Worm (Caenorhabditis elegans) whole organism, midembryonic: ENCODE measurements around the gene lin-46.

ENCODE experiments used
- cog-1 ChIP-seq: sonication (generic microtip); optimal IDR thresholded peaks from 2 replicates; lab custom pipeline; 2016; ENCODE audit warnings: missing genetic modification characterization, missing compliant biosample characterization
- flt-1 ChIP-seq: fragments of 200-800 bp; sonication (Bioruptor generic); IDR thresholded peaks from 2 replicates; pipeline ENCODE4 v1.3.6; 2022; ENCODE audit warnings: missing genetic modification characterization, missing compliant biosample characterization
- klf-2 ChIP-seq: fragments of 200-800 bp; sonication (Bioruptor generic); conservative IDR thresholded peaks from 2 replicates; pipeline ENCODE4 v1.3.6; 2022; ENCODE audit warnings: missing genetic modification reagents, missing genetic modification characterization, missing compliant biosample characterization
- med-1 ChIP-seq: sonication (generic microtip); optimal IDR thresholded peaks from 2 replicates; lab custom pipeline; 2017; ENCODE audit warnings: missing genetic modification characterization, mild to moderate bottlenecking, missing compliant biosample characterization, antibody characterized with exemption, missing genetic modification reagents; ENCODE audit not compliant: insufficient read depth
- ref-1 ChIP-seq: fragments of 200-800 bp; sonication (Bioruptor generic); conservative IDR thresholded peaks from 2 replicates; pipeline ENCODE4 v1.3.6; 2022; ENCODE audit warnings: missing genetic modification reagents, missing genetic modification characterization, missing compliant biosample characterization
- tab-1 ChIP-seq: fragments of 200-800 bp; sonication (Bioruptor generic); IDR thresholded peaks from 2 replicates; pipeline ENCODE4 v1.3.6; 2022; ENCODE audit warnings: missing genetic modification characterization, missing compliant biosample characterization
- ztf-29 ChIP-seq: fragments of 200-800 bp; sonication (Bioruptor generic); IDR thresholded peaks from 2 replicates; pipeline ENCODE4 v1.3.6; 2022; ENCODE audit warnings: missing genetic modification reagents, missing genetic modification characterization, missing compliant biosample characterization

DNA sequence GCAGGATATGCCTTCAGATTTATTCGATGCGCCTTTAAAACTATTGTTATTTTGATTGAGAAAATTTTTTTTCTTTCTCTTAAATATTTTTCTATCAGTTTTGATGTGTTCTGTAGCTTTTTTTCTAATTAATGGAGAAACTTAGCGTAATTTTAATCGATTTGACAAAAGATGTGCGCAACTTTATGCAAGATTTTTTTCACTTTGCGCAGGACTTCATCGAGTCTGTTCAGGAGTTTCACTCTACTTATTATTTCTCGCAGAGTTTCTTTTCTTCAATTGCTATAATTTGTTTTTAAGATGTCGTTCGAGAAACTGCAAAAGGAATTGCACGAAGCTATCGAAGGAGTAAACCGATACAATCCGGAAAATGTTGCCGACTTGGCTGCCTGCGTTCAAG, 15.0 kb upstream of the lin-46 start, which contains the start of gene eif-3.K:
- TF ChIP-seq cog-1 (tag; lab: Kevin White, UChicago) (no peak), ref-1 (GFP tag; lab: Robert Waterston, UW) (no peak), ztf-29 (GFP tag; lab: Robert Waterston, UW) (no peak), klf-2 (no peak), flt-1 (GFP tag; lab: Robert Waterston, UW) (no peak), med-1 (GFP tag; lab: Kevin White, UChicago) (no peak), tab-1 (GFP tag; lab: Robert Waterston, UW) (no peak)
